Worm (Caenorhabditis elegans) whole organism, young adult: ENCODE measurements around the gene fbxa-95.

Source experiments
- B0035.1 ChIP-seq: sonication (generic microtip); optimal IDR thresholded peaks from 2 replicates; lab custom pipeline; 2016; ENCODE audit warnings: missing genetic modification characterization, mild to moderate bottlenecking, missing compliant biosample characterization, missing genotype, missing genetic modification reagents
- B0336.3 ChIP-seq: fragments of 200-800 bp; sonication (Bioruptor generic); IDR thresholded peaks from 2 replicates; pipeline ENCODE4 v1.3.6; 2022; ENCODE audit warnings: missing genetic modification characterization, missing compliant biosample characterization
- C06A6.2 ChIP-seq: fragments of 200-800 bp; sonication (Bioruptor generic); conservative IDR thresholded peaks from 2 replicates; pipeline ENCODE4 v1.3.6; 2022; ENCODE audit warnings: missing genetic modification characterization, missing compliant biosample characterization
- C17E4.6 ChIP-seq: fragments of 200-800 bp; sonication (Bioruptor generic); IDR thresholded peaks from 2 replicates; pipeline ENCODE4 v1.3.6; 2022; ENCODE audit warnings: missing genetic modification reagents, missing genetic modification characterization, missing compliant biosample characterization
- F22D6.2 ChIP-seq: sonication (generic microtip); optimal IDR thresholded peaks from 2 replicates; lab custom pipeline; 2016; ENCODE audit warnings: mild to moderate bottlenecking, missing genetic modification characterization, missing compliant biosample characterization
- F23B12.7 ChIP-seq: sonication (generic microtip); optimal IDR thresholded peaks from 2 replicates; lab custom pipeline; 2017; ENCODE audit warnings: missing genetic modification characterization, mild to moderate bottlenecking, missing compliant biosample characterization, antibody characterized with exemption, moderate library complexity; ENCODE audit not compliant: insufficient read depth
- F37B4.10 ChIP-seq: fragments of 200-800 bp; sonication (Bioruptor generic); IDR thresholded peaks from 2 replicates; pipeline ENCODE4 v1.3.6; 2022; ENCODE audit warnings: missing genetic modification characterization, missing compliant biosample characterization
- F55B11.4 ChIP-seq: sonication (generic microtip); optimal IDR thresholded peaks from 2 replicates; lab custom pipeline; 2016; ENCODE audit warnings: missing compliant biosample characterization, missing genetic modification characterization, borderline replicate concordance; ENCODE audit not compliant: insufficient read depth
- T26A5.8 ChIP-seq: sonication (generic microtip); optimal IDR thresholded peaks from 2 replicates; lab custom pipeline; 2016; ENCODE audit warnings: missing genetic modification characterization, missing compliant biosample characterization
- Y53F4B.3 ChIP-seq: fragments of 200-800 bp; sonication (Bioruptor generic); IDR thresholded peaks from 2 replicates; pipeline ENCODE4 v1.3.6; 2022; ENCODE audit warnings: missing genetic modification reagents, missing genetic modification characterization, missing compliant biosample characterization
- akir-1 ChIP-seq: fragments of 200-800 bp; sonication (Bioruptor generic); optimal IDR thresholded peaks from 2 replicates; lab custom pipeline; 2018; ENCODE audit warnings: mild to moderate bottlenecking, missing genetic modification characterization, moderate library complexity, missing compliant biosample characterization
- athp-1 ChIP-seq: sonication (generic microtip); optimal IDR thresholded peaks from 2 replicates; lab custom pipeline; 2017; ENCODE audit warnings: mild to moderate bottlenecking, missing genetic modification characterization, missing compliant biosample characterization
- attf-5 ChIP-seq: fragments of 200-800 bp; sonication (Bioruptor generic); optimal IDR thresholded peaks from 2 replicates; lab custom pipeline; 2018; ENCODE audit warnings: mild to moderate bottlenecking, missing genetic modification characterization, missing compliant biosample characterization
- bed-1 ChIP-seq: fragments of 200-800 bp; sonication (Bioruptor generic); IDR thresholded peaks from 2 replicates; pipeline ENCODE4 v1.3.6; 2022; ENCODE audit warnings: missing genetic modification reagents, missing genetic modification characterization, missing compliant biosample characterization
- ccch-3 ChIP-seq: fragments of 200-800 bp; sonication (Bioruptor generic); optimal IDR thresholded peaks from 2 replicates; lab custom pipeline; 2018; ENCODE audit warnings: mild to moderate bottlenecking, missing genetic modification characterization, missing compliant biosample characterization
- ceh-27 ChIP-seq: fragments of 200-800 bp; sonication (Bioruptor generic); optimal IDR thresholded peaks from 2 replicates; lab custom pipeline; 2018; ENCODE audit warnings: mild to moderate bottlenecking, missing genetic modification characterization, moderate library complexity, missing compliant biosample characterization
- ceh-40 ChIP-seq: fragments of 200-800 bp; sonication (Bioruptor generic); IDR thresholded peaks from 2 replicates; pipeline ENCODE4 v1.3.6; 2022; ENCODE audit warnings: missing genetic modification characterization, missing compliant biosample characterization
- ceh-79 ChIP-seq: sonication (generic microtip); optimal IDR thresholded peaks from 2 replicates; lab custom pipeline; 2017; ENCODE audit warnings: mild to moderate bottlenecking, missing genetic modification characterization, missing compliant biosample characterization
- chd-7 ChIP-seq: sonication (generic microtip); optimal IDR thresholded peaks from 2 replicates; lab custom pipeline; 2016; ENCODE audit warnings: mild to moderate bottlenecking, missing genetic modification characterization, moderate library complexity, missing compliant biosample characterization
- egl-18 ChIP-seq: fragments of 200-800 bp; sonication (Bioruptor generic); IDR thresholded peaks from 2 replicates; pipeline ENCODE4 v1.3.6; 2022; ENCODE audit warnings: missing genetic modification reagents, missing genetic modification characterization, missing compliant biosample characterization
- egl-44 ChIP-seq: fragments of 200-800 bp; sonication (Bioruptor generic); IDR thresholded peaks from 2 replicates; pipeline ENCODE4 v1.3.6; 2022; ENCODE audit warnings: missing genetic modification reagents, missing genetic modification characterization, missing compliant biosample characterization
- hmg-20 ChIP-seq: fragments of 200-800 bp; sonication (Bioruptor generic); IDR thresholded peaks from 2 replicates; pipeline ENCODE4 v1.3.6; 2022; ENCODE audit warnings: missing genetic modification reagents, missing genetic modification characterization, missing compliant biosample characterization
- let-607 ChIP-seq, 2 experiments: fragments of 200-800 bp in 1 of 2; sonication (Bioruptor generic) in 1 of 2; sonication (generic microtip) in 1 of 2; optimal IDR thresholded peaks; 2 replicates each; lab custom pipeline; 2016 to 2018; ENCODE audit warnings: mild to moderate bottlenecking in 2 of 2, missing compliant biosample characterization in 2 of 2, missing genetic modification characterization in 2 of 2, moderate library complexity in 2 of 2, missing genotype in 1 of 2
- lin-26 ChIP-seq: fragments of 200-800 bp; sonication (Bioruptor generic); IDR thresholded peaks from 2 replicates; pipeline ENCODE4 v1.3.6; 2022; ENCODE audit warnings: missing genetic modification reagents, missing genetic modification characterization, missing compliant biosample characterization
- lin-35 ChIP-seq, 3 experiments: fragments of 150-350 bp in 2 of 3; sonication (generic microtip) in 1 of 3; optimal IDR thresholded peaks; 2 replicates each; lab custom pipeline; 2014 to 2018; ENCODE audit warnings: missing biosample characterization in 3 of 3, missing genetic modification characterization in 3 of 3, missing genetic modification reagents in 3 of 3
- lin-54 ChIP-seq: fragments of 200-800 bp; sonication (Bioruptor generic); optimal IDR thresholded peaks from 2 replicates; lab custom pipeline; 2018; ENCODE audit warnings: mild to moderate bottlenecking, missing genetic modification characterization, missing compliant biosample characterization
- madf-10 ChIP-seq: sonication (generic microtip); optimal IDR thresholded peaks from 2 replicates; lab custom pipeline; 2016; ENCODE audit warnings: mild to moderate bottlenecking, missing genetic modification characterization, missing compliant biosample characterization
- madf-3 ChIP-seq: fragments of 200-800 bp; sonication (Bioruptor generic); IDR thresholded peaks from 2 replicates; pipeline ENCODE4 v1.3.6; 2022; ENCODE audit warnings: missing genetic modification reagents, missing genetic modification characterization, missing compliant biosample characterization
- madf-6 ChIP-seq: fragments of 200-800 bp; sonication (Bioruptor generic); IDR thresholded peaks from 2 replicates; pipeline ENCODE4 v1.3.6; 2022; ENCODE audit warnings: missing genetic modification reagents, missing genetic modification characterization, missing compliant biosample characterization
- mcd-1 ChIP-seq: fragments of 200-800 bp; sonication (Bioruptor generic); IDR thresholded peaks from 2 replicates; pipeline ENCODE4 v1.3.6; 2022; ENCODE audit warnings: missing genetic modification reagents, missing genetic modification characterization, missing compliant biosample characterization
- mel-28 ChIP-seq: sonication (generic microtip); optimal IDR thresholded peaks from 2 replicates; lab custom pipeline; 2016; ENCODE audit warnings: borderline replicate concordance, mild to moderate bottlenecking, missing genetic modification characterization, missing compliant biosample characterization
- mes-4 ChIP-seq: sonication (generic microtip); optimal IDR thresholded peaks from 2 replicates; lab custom pipeline; 2016; ENCODE audit warnings: missing genotype, missing genetic modification characterization, missing compliant biosample characterization
- nfya-1 ChIP-seq: sonication (generic microtip); optimal IDR thresholded peaks from 2 replicates; lab custom pipeline; 2017; ENCODE audit warnings: antibody characterized with exemption, missing compliant biosample characterization, missing genetic modification characterization, borderline replicate concordance; ENCODE audit not compliant: insufficient read depth
- nhr-179 ChIP-seq: sonication (generic microtip); optimal IDR thresholded peaks from 2 replicates; lab custom pipeline; 2016; ENCODE audit warnings: mild to moderate bottlenecking, missing genetic modification characterization, missing compliant biosample characterization
- rec-8 ChIP-seq, 2 experiments: sonication (generic microtip); optimal IDR thresholded peaks; 2 replicates each; lab custom pipeline; 2016; ENCODE audit warnings: mild to moderate bottlenecking in 2 of 2, missing genetic modification characterization in 2 of 2, missing genetic modification reagents in 2 of 2, missing genotype in 2 of 2, missing biosample characterization in 1 of 2, missing compliant biosample characterization in 1 of 2, moderate library complexity in 1 of 2
- repo-1 ChIP-seq: sonication (generic microtip); optimal IDR thresholded peaks from 2 replicates; lab custom pipeline; 2017; ENCODE audit warnings: mild to moderate bottlenecking, missing genetic modification characterization, missing compliant biosample characterization
- sdz-38 ChIP-seq: sonication (generic microtip); optimal IDR thresholded peaks from 2 replicates; lab custom pipeline; 2016; ENCODE audit warnings: missing genotype, missing genetic modification characterization, missing compliant biosample characterization
- sea-2 ChIP-seq: fragments of 200-800 bp; sonication (Bioruptor generic); IDR thresholded peaks from 2 replicates; pipeline ENCODE4 v1.3.6; 2022; ENCODE audit warnings: missing genetic modification characterization, missing compliant biosample characterization
- snpc-3.4 ChIP-seq: sonication (generic microtip); optimal IDR thresholded peaks from 2 replicates; lab custom pipeline; 2017; ENCODE audit warnings: missing genetic modification characterization, mild to moderate bottlenecking, missing compliant biosample characterization, antibody characterized with exemption, moderate library complexity, missing genotype, missing genetic modification reagents
- snpc-4 ChIP-seq, 5 experiments: fragments of 150-350 bp in 1 of 5; sonication (generic microtip) in 4 of 5; optimal IDR thresholded peaks; 2 replicates each; lab custom pipeline; 2014 to 2018; ENCODE audit warnings: missing genetic modification characterization in 5 of 5, missing biosample characterization in 3 of 5, antibody characterized with exemption in 2 of 5, mild to moderate bottlenecking in 2 of 5, missing compliant biosample characterization in 2 of 5, missing genotype in 2 of 5, moderate library complexity in 2 of 5, missing genetic modification reagents in 1 of 5
- unc-62 ChIP-seq: fragments of 150-350 bp; optimal IDR thresholded peaks from 2 replicates; lab custom pipeline; 2014; ENCODE audit warnings: missing biosample characterization, missing genetic modification reagents, missing genetic modification characterization
- xnd-1 ChIP-seq: sonication (generic microtip); optimal IDR thresholded peaks from 2 replicates; lab custom pipeline; 2016; ENCODE audit warnings: missing genotype, missing genetic modification reagents, missing genetic modification characterization, missing compliant biosample characterization
- zim-3 ChIP-seq: sonication (generic microtip); optimal IDR thresholded peaks from 2 replicates; lab custom pipeline; 2017; ENCODE audit warnings: mild to moderate bottlenecking, missing genetic modification characterization, moderate library complexity, missing compliant biosample characterization
- ztf-22 ChIP-seq: fragments of 200-800 bp; sonication (Bioruptor generic); optimal IDR thresholded peaks from 2 replicates; lab custom pipeline; 2018; ENCODE audit warnings: mild to moderate bottlenecking, missing genetic modification characterization, moderate library complexity, missing compliant biosample characterization
- ztf-25 ChIP-seq: fragments of 200-800 bp; sonication (Bioruptor generic); IDR thresholded peaks from 2 replicates; pipeline ENCODE4 v1.3.6; 2022; ENCODE audit warnings: missing genetic modification reagents, missing genetic modification characterization, missing compliant biosample characterization
- ztf-3 ChIP-seq: fragments of 200-800 bp; sonication (Bioruptor generic); optimal IDR thresholded peaks from 2 replicates; lab custom pipeline; 2018; ENCODE audit warnings: mild to moderate bottlenecking, missing genetic modification characterization, missing compliant biosample characterization

fbxa-95 gene

DNA sequence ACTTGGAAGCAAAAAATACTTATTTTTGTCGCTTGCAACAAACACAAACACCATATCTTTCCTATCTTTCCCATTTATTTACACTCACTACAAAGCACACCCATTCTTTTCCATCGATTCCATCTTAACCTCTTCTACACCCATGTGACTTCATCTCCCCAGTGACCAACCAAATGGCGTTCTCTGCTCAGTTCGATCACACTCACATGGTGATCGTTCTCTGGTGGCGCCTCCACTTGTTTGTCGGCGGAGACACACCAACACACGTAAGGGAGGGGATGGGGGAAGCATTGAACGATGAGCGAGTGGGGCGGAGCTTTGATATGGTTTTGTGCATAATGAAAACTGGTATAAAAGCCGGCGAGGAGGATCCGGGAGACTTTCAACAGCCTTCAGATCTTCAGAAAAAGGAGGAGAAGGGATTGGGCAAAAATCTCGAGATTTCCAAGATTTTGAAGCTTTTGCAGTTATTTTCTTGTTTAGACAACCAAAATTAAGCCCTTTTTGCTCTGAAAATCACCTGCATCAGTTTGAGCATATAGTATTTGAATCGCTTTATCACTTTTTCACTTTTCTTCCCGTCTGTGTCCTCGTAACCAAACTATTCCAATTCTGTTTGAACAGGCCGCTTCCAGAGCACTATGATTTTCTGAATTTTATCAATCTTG, 4.6 kb upstream of the fbxa-95 start (continued):
- TF ChIP-seq B0336.3 (GFP tag; lab: Robert Waterston, UW) = peak; percentile 40; the same call in 1 of the 2 replicates
- TF ChIP-seq Y53F4B.3 (GFP tag; lab: Robert Waterston, UW) = no peak
- TF ChIP-seq zim-3 (tag; lab: Kevin White, UChicago) = no peak
- no peak for TF ChIP-seq rec-8 (tag; optimal IDR thresholded peaks at IDR 0.05; lab: Kevin White, UChicago)
- TF ChIP-seq let-607 (tag; optimal IDR thresholded peaks at IDR 0.05; lab: Kevin White, UChicago) = no peak
- no peak for TF ChIP-seq T26A5.8 (tag; lab: Kevin White, UChicago)
- TF ChIP-seq lin-54 = peak; percentile 37
- no peak for TF ChIP-seq ccch-3 (GFP tag; lab: Kevin White, UChicago)
- TF ChIP-seq ztf-3 (GFP tag; lab: Kevin White, UChicago) = no peak
- TF ChIP-seq ztf-22 (GFP tag; lab: Kevin White, UChicago) = no peak
- TF ChIP-seq lin-26 (GFP tag; lab: Robert Waterston, UW) = 0 out of 2 replicates have a peak, but pooled peaks have one; percentile 50
- TF ChIP-seq snpc-4 (GFP tag; optimal IDR thresholded peaks at IDR 0.05; lab: Kevin White, UChicago) = no peak
- TF ChIP-seq snpc-4 (tag; optimal IDR thresholded peaks at IDR 0.05; lab: Kevin White, UChicago) = peak; percentile 61 to 72 (median 64)
- no peak for TF ChIP-seq snpc-3.4
- TF ChIP-seq madf-3 (GFP tag; lab: Robert Waterston, UW) = no peak
- peak; percentile 68 for TF ChIP-seq F22D6.2
- 0 out of 2 replicates have a peak, but pooled peaks have one; percentile 4 for TF ChIP-seq mcd-1 (GFP tag; lab: Robert Waterston, UW)
- TF ChIP-seq ceh-27 = peak; percentile 37
- no peak for TF ChIP-seq mel-28 (tag; lab: Kevin White, UChicago)
- no peak for TF ChIP-seq hmg-20 (GFP tag; lab: Robert Waterston, UW)
- TF ChIP-seq attf-5 = peak; percentile 45
- no peak for TF ChIP-seq athp-1 (tag; lab: Kevin White, UChicago)
- TF ChIP-seq egl-44 (GFP tag; lab: Robert Waterston, UW) = peak; percentile 52; the same call in 1 of the 2 replicates
- TF ChIP-seq ceh-40 (GFP tag; lab: Robert Waterston, UW) = no peak
- TF ChIP-seq madf-10 (tag; lab: Kevin White, UChicago) = peak; percentile 14
- TF ChIP-seq ztf-25 (GFP tag; lab: Robert Waterston, UW) = no peak
- no peak for TF ChIP-seq repo-1 (tag; lab: Kevin White, UChicago)
- no peak for TF ChIP-seq sdz-38 (tag; lab: Kevin White, UChicago)
- TF ChIP-seq chd-7 (tag; lab: Kevin White, UChicago) = peak; percentile 55
- no peak for TF ChIP-seq ceh-79 (tag; lab: Kevin White, UChicago)
- TF ChIP-seq nhr-179 (tag; lab: Kevin White, UChicago) = no peak
- no peak for TF ChIP-seq F23B12.7 (tag; lab: Kevin White, UChicago)
- TF ChIP-seq sea-2 (GFP tag; lab: Robert Waterston, UW) = no peak
- no peak for TF ChIP-seq F55B11.4 (tag; lab: Kevin White, UChicago)
- no peak for TF ChIP-seq unc-62 (GFP tag; lab: Kevin White, UChicago)
- TF ChIP-seq F37B4.10 (GFP tag; lab: Robert Waterston, UW) = no peak
- no peak for TF ChIP-seq xnd-1 (tag; lab: Kevin White, UChicago)
- no peak for TF ChIP-seq bed-1 (GFP tag; lab: Robert Waterston, UW)
- no peak for TF ChIP-seq akir-1 (GFP tag; lab: Kevin White, UChicago)
- TF ChIP-seq madf-6 (GFP tag; lab: Robert Waterston, UW) = no peak
- no peak for TF ChIP-seq B0035.1 (tag; lab: Kevin White, UChicago)
- TF ChIP-seq lin-35 (GFP tag; optimal IDR thresholded peaks at IDR 0.05; lab: Kevin White, UChicago) = peak in 1 of 3 experiments; percentile 38
- TF ChIP-seq C17E4.6 = no peak
- TF ChIP-seq mes-4 (tag; lab: Kevin White, UChicago) = no peak
- 0 out of 2 replicates have a peak, but pooled peaks have one; percentile 24 for TF ChIP-seq C06A6.2
- TF ChIP-seq nfya-1 (tag; lab: Kevin White, UChicago) = no peak
- no peak for TF ChIP-seq egl-18 (GFP tag; lab: Robert Waterston, UW)
